Worm (Caenorhabditis elegans): ENCODE data around the gene pqn-74.

- no peak for TF ChIP-seq tbx-11 (GFP tag; IDR thresholded peaks at IDR 0.05)
- TF ChIP-seq ama-1 (optimal IDR thresholded peaks at IDR 0.05) = no peak
- TF ChIP-seq B0310.2 (tag; optimal IDR thresholded peaks at IDR 0.05) = no peak
- no peak for TF ChIP-seq hmbx-1 (tag; optimal IDR thresholded peaks at IDR 0.05)
- TF ChIP-seq flt-1 (GFP tag; IDR thresholded peaks at IDR 0.05) = no peak
- no peak for TF ChIP-seq pes-1 (GFP tag; IDR thresholded peaks at IDR 0.05)
- TF ChIP-seq hnd-1 (tag; optimal IDR thresholded peaks at IDR 0.05) = no peak
- no peak for TF ChIP-seq scrt-1 (GFP tag; IDR thresholded peaks at IDR 0.05)
- no peak for TF ChIP-seq sea-1 (GFP tag; conservative IDR thresholded peaks at IDR 0.05)
These were observed 14.9 kb upstream of the pqn-74 start for ce11 chrIV:13346078-13346477.

All from whole organism, early embryonic.